Worm (Caenorhabditis elegans) whole organism, young adult: ENCODE results near the gene dod-20.

Experiments used
- B0261.1 ChIP-seq: sonication (generic microtip); optimal IDR thresholded peaks from 2 replicates; lab custom pipeline; 2016; ENCODE audit warnings: mild to moderate bottlenecking, missing genetic modification characterization, moderate library complexity, missing compliant biosample characterization
- F33H1.4 ChIP-seq: fragments of 200-800 bp; sonication (Bioruptor generic); IDR thresholded peaks from 2 replicates; pipeline ENCODE4 v1.3.6; 2022; ENCODE audit warnings: missing genetic modification reagents, missing genetic modification characterization, missing compliant biosample characterization
- F39B2.1 ChIP-seq: fragments of 200-800 bp; sonication (Bioruptor generic); IDR thresholded peaks from 2 replicates; pipeline ENCODE4 v1.3.6; 2022; ENCODE audit warnings: missing genetic modification reagents, missing genetic modification characterization, missing compliant biosample characterization
- F49E8.2 ChIP-seq: sonication (generic microtip); optimal IDR thresholded peaks from 3 replicates; lab custom pipeline; 2017; ENCODE audit warnings: missing genetic modification characterization, mild to moderate bottlenecking, missing compliant biosample characterization, antibody characterized with exemption, moderate library complexity; ENCODE audit not compliant: insufficient read depth
- F52B5.7 ChIP-seq: sonication (generic microtip); optimal IDR thresholded peaks from 2 replicates; lab custom pipeline; 2016; ENCODE audit warnings: mild to moderate bottlenecking, missing genetic modification characterization, missing compliant biosample characterization
- F57A8.1 ChIP-seq: fragments of 200-800 bp; sonication (Bioruptor generic); optimal IDR thresholded peaks from 2 replicates; lab custom pipeline; 2018; ENCODE audit warnings: mild to moderate bottlenecking, missing genetic modification characterization, moderate library complexity, missing compliant biosample characterization
- T07F8.4 ChIP-seq: sonication (generic microtip); optimal IDR thresholded peaks from 2 replicates; lab custom pipeline; 2016; ENCODE audit warnings: mild to moderate bottlenecking, missing genetic modification characterization, moderate library complexity, missing compliant biosample characterization
- T26A5.8 ChIP-seq: sonication (generic microtip); optimal IDR thresholded peaks from 2 replicates; lab custom pipeline; 2016; ENCODE audit warnings: missing genetic modification characterization, missing compliant biosample characterization
- ama-1 ChIP-seq, 3 experiments: fragments of 150-350 bp in 1 of 3; sonication (generic microtip) in 2 of 3; optimal IDR thresholded peaks; 2 replicates each; lab custom pipeline; 2014 to 2018; ENCODE audit warnings: missing biosample characterization in 2 of 3, missing genetic modification characterization in 2 of 3, missing genetic modification reagents in 2 of 3
- aptf-3 ChIP-seq: fragments of 200-800 bp; sonication (Bioruptor generic); IDR thresholded peaks from 2 replicates; pipeline ENCODE4 v1.3.6; 2022; ENCODE audit warnings: missing genetic modification characterization, missing compliant biosample characterization
- atf-7 ChIP-seq: sonication (generic microtip); optimal IDR thresholded peaks from 2 replicates; lab custom pipeline; 2017; ENCODE audit warnings: mild to moderate bottlenecking, missing genetic modification characterization, missing compliant biosample characterization
- attf-5 ChIP-seq: fragments of 200-800 bp; sonication (Bioruptor generic); optimal IDR thresholded peaks from 2 replicates; lab custom pipeline; 2018; ENCODE audit warnings: mild to moderate bottlenecking, missing genetic modification characterization, missing compliant biosample characterization
- bed-2 ChIP-seq: fragments of 200-800 bp; sonication (Bioruptor generic); IDR thresholded peaks from 2 replicates; pipeline ENCODE4 v1.3.6; 2022; ENCODE audit warnings: missing genetic modification reagents, missing genetic modification characterization, missing compliant biosample characterization
- ccch-3 ChIP-seq: fragments of 200-800 bp; sonication (Bioruptor generic); optimal IDR thresholded peaks from 2 replicates; lab custom pipeline; 2018; ENCODE audit warnings: mild to moderate bottlenecking, missing genetic modification characterization, missing compliant biosample characterization
- ceh-100 ChIP-seq: fragments of 200-800 bp; sonication (Bioruptor generic); IDR thresholded peaks from 2 replicates; pipeline ENCODE4 v1.3.6; 2022; ENCODE audit warnings: missing genetic modification reagents, missing genetic modification characterization, missing compliant biosample characterization
- ceh-79 ChIP-seq: sonication (generic microtip); optimal IDR thresholded peaks from 2 replicates; lab custom pipeline; 2017; ENCODE audit warnings: mild to moderate bottlenecking, missing genetic modification characterization, missing compliant biosample characterization
- ceh-91 ChIP-seq: fragments of 200-800 bp; sonication (Bioruptor generic); IDR thresholded peaks from 2 replicates; pipeline ENCODE4 v1.3.6; 2022; ENCODE audit warnings: missing genetic modification reagents, missing genetic modification characterization, missing compliant biosample characterization
- dox-1 ChIP-seq: fragments of 200-800 bp; sonication (Bioruptor generic); IDR thresholded peaks from 2 replicates; pipeline ENCODE4 v1.3.6; 2022; ENCODE audit warnings: missing genetic modification reagents, missing genetic modification characterization, missing compliant biosample characterization
- dpff-1 ChIP-seq: sonication (generic microtip); optimal IDR thresholded peaks from 2 replicates; lab custom pipeline; 2017; ENCODE audit warnings: mild to moderate bottlenecking, missing genetic modification characterization, missing compliant biosample characterization
- egl-18 ChIP-seq: fragments of 200-800 bp; sonication (Bioruptor generic); IDR thresholded peaks from 2 replicates; pipeline ENCODE4 v1.3.6; 2022; ENCODE audit warnings: missing genetic modification reagents, missing genetic modification characterization, missing compliant biosample characterization
- ekl-4 ChIP-seq: fragments of 200-800 bp; sonication (Bioruptor generic); IDR thresholded peaks from 2 replicates; pipeline ENCODE4 v1.3.6; 2022; ENCODE audit warnings: missing genetic modification reagents, missing genetic modification characterization, missing compliant biosample characterization
- fkh-3 ChIP-seq: sonication (generic microtip); optimal IDR thresholded peaks from 2 replicates; lab custom pipeline; 2016; ENCODE audit warnings: mild to moderate bottlenecking, missing genetic modification characterization, missing compliant biosample characterization
- him-1 ChIP-seq: sonication (generic microtip); optimal IDR thresholded peaks from 2 replicates; lab custom pipeline; 2016; ENCODE audit warnings: missing genotype, missing genetic modification reagents, missing genetic modification characterization, missing compliant biosample characterization
- hsf-1 ChIP-seq: fragments of 200-800 bp; sonication (Bioruptor generic); IDR thresholded peaks from 2 replicates; pipeline ENCODE4 v1.3.6; 2022; ENCODE audit warnings: missing genetic modification reagents, missing genetic modification characterization, missing compliant biosample characterization
- lag-1 ChIP-seq: fragments of 200-800 bp; sonication (Bioruptor generic); IDR thresholded peaks from 2 replicates; pipeline ENCODE4 v1.3.6; 2022; ENCODE audit warnings: missing genetic modification reagents, missing genetic modification characterization, missing compliant biosample characterization
- lin-35 ChIP-seq, 3 experiments: fragments of 150-350 bp in 2 of 3; sonication (generic microtip) in 1 of 3; optimal IDR thresholded peaks; 2 replicates each; lab custom pipeline; 2014 to 2018; ENCODE audit warnings: missing biosample characterization in 3 of 3, missing genetic modification characterization in 3 of 3, missing genetic modification reagents in 3 of 3
- lin-40 ChIP-seq: sonication (generic microtip); optimal IDR thresholded peaks from 2 replicates; lab custom pipeline; 2016; ENCODE audit warnings: missing genetic modification characterization, mild to moderate bottlenecking, missing compliant biosample characterization, missing genotype, missing genetic modification reagents
- lsl-1 ChIP-seq: fragments of 200-800 bp; sonication (Bioruptor generic); optimal IDR thresholded peaks from 2 replicates; lab custom pipeline; 2018; ENCODE audit warnings: mild to moderate bottlenecking, missing genetic modification characterization, moderate library complexity, missing compliant biosample characterization
- lsy-27 ChIP-seq: sonication (generic microtip); optimal IDR thresholded peaks from 2 replicates; lab custom pipeline; 2017; ENCODE audit warnings: missing genetic modification characterization, mild to moderate bottlenecking, missing compliant biosample characterization, antibody characterized with exemption, missing genotype, borderline replicate concordance; ENCODE audit not compliant: insufficient read depth
- mcd-1 ChIP-seq: fragments of 200-800 bp; sonication (Bioruptor generic); IDR thresholded peaks from 2 replicates; pipeline ENCODE4 v1.3.6; 2022; ENCODE audit warnings: missing genetic modification reagents, missing genetic modification characterization, missing compliant biosample characterization
- mel-28 ChIP-seq: sonication (generic microtip); optimal IDR thresholded peaks from 2 replicates; lab custom pipeline; 2016; ENCODE audit warnings: borderline replicate concordance, mild to moderate bottlenecking, missing genetic modification characterization, missing compliant biosample characterization
- mes-4 ChIP-seq: sonication (generic microtip); optimal IDR thresholded peaks from 2 replicates; lab custom pipeline; 2016; ENCODE audit warnings: missing genotype, missing genetic modification characterization, missing compliant biosample characterization
- mxl-1 ChIP-seq: sonication (generic microtip); optimal IDR thresholded peaks from 2 replicates; lab custom pipeline; 2016; ENCODE audit warnings: missing genetic modification characterization, missing compliant biosample characterization
- nfyb-1 ChIP-seq: fragments of 200-800 bp; sonication (Bioruptor generic); IDR thresholded peaks from 2 replicates; pipeline ENCODE4 v1.3.6; 2022; ENCODE audit warnings: missing genetic modification reagents, missing genetic modification characterization, missing compliant biosample characterization
- nhr-179 ChIP-seq: sonication (generic microtip); optimal IDR thresholded peaks from 2 replicates; lab custom pipeline; 2016; ENCODE audit warnings: mild to moderate bottlenecking, missing genetic modification characterization, missing compliant biosample characterization
- nhr-90 ChIP-seq: sonication (generic microtip); optimal IDR thresholded peaks from 2 replicates; lab custom pipeline; 2016; ENCODE audit warnings: missing genotype, mild to moderate bottlenecking, missing genetic modification characterization, missing compliant biosample characterization
- pha-4 ChIP-seq: fragments of 150-350 bp; sonication (generic microtip); optimal IDR thresholded peaks from 2 replicates; lab custom pipeline; 2014; ENCODE audit warnings: missing biosample characterization, missing genetic modification reagents, missing genetic modification characterization
- rec-8 ChIP-seq, 2 experiments: sonication (generic microtip); optimal IDR thresholded peaks; 2 replicates each; lab custom pipeline; 2016; ENCODE audit warnings: mild to moderate bottlenecking in 2 of 2, missing genetic modification characterization in 2 of 2, missing genetic modification reagents in 2 of 2, missing genotype in 2 of 2, missing biosample characterization in 1 of 2, missing compliant biosample characterization in 1 of 2, moderate library complexity in 1 of 2
- sdz-38 ChIP-seq: sonication (generic microtip); optimal IDR thresholded peaks from 2 replicates; lab custom pipeline; 2016; ENCODE audit warnings: missing genotype, missing genetic modification characterization, missing compliant biosample characterization
- snpc-1.3 ChIP-seq: sonication (generic microtip); optimal IDR thresholded peaks from 2 replicates; lab custom pipeline; 2017; ENCODE audit warnings: missing genetic modification characterization, mild to moderate bottlenecking, missing compliant biosample characterization, antibody characterized with exemption, moderate library complexity, missing genotype, missing genetic modification reagents; ENCODE audit not compliant: insufficient read depth
- sptf-2 ChIP-seq: fragments of 200-800 bp; sonication (Bioruptor generic); optimal IDR thresholded peaks from 2 replicates; lab custom pipeline; 2018; ENCODE audit warnings: mild to moderate bottlenecking, missing genetic modification characterization, missing compliant biosample characterization
- tlf-1 ChIP-seq: fragments of 200-800 bp; sonication (Bioruptor generic); optimal IDR thresholded peaks from 2 replicates; lab custom pipeline; 2018; ENCODE audit warnings: mild to moderate bottlenecking, missing genetic modification characterization, missing compliant biosample characterization
- unc-130 ChIP-seq: sonication (generic microtip); optimal IDR thresholded peaks from 2 replicates; lab custom pipeline; 2016; ENCODE audit warnings: missing genetic modification reagents, missing genetic modification characterization, missing compliant biosample characterization
- zfh-2 ChIP-seq: fragments of 200-800 bp; sonication (Bioruptor generic); conservative IDR thresholded peaks from 2 replicates; pipeline ENCODE4 v1.3.6; 2022; ENCODE audit warnings: missing genetic modification reagents, missing genetic modification characterization, missing compliant biosample characterization
- ztf-18 ChIP-seq: sonication (generic microtip); optimal IDR thresholded peaks from 2 replicates; lab custom pipeline; 2016; ENCODE audit warnings: missing genotype, mild to moderate bottlenecking, missing genetic modification characterization, missing compliant biosample characterization
- ztf-22 ChIP-seq: fragments of 200-800 bp; sonication (Bioruptor generic); optimal IDR thresholded peaks from 2 replicates; lab custom pipeline; 2018; ENCODE audit warnings: mild to moderate bottlenecking, missing genetic modification characterization, moderate library complexity, missing compliant biosample characterization
- ztf-3 ChIP-seq: fragments of 200-800 bp; sonication (Bioruptor generic); optimal IDR thresholded peaks from 2 replicates; lab custom pipeline; 2018; ENCODE audit warnings: mild to moderate bottlenecking, missing genetic modification characterization, missing compliant biosample characterization
- ztf-6 ChIP-seq: fragments of 200-800 bp; sonication (Bioruptor generic); IDR thresholded peaks from 2 replicates; pipeline ENCODE4 v1.3.6; 2022; ENCODE audit warnings: missing genetic modification reagents, missing genetic modification characterization, missing compliant biosample characterization

dod-20 gene

ce11 chrV:424140-424539, 1.9 kb downstream of the dod-20 start, which contains the start of gene B0554.5:
Gene B0554.5, plus strand, starts transcription at chrV:424440.
- TF ChIP-seq egl-18 (GFP tag; lab: Robert Waterston, UW), result no peak
- TF ChIP-seq ceh-91 (GFP tag; lab: Robert Waterston, UW), result no peak
- TF ChIP-seq ceh-79 (tag; lab: Kevin White, UChicago), result no peak
- no peak for TF ChIP-seq B0261.1 (tag; lab: Kevin White, UChicago)
- no peak for TF ChIP-seq mes-4
- no peak for TF ChIP-seq ztf-3 (GFP tag; lab: Kevin White, UChicago)
- no peak for TF ChIP-seq lin-35 (GFP tag; optimal IDR thresholded peaks at IDR 0.05; lab: Kevin White, UChicago)
- TF ChIP-seq nfyb-1 (GFP tag; lab: Robert Waterston, UW), result no peak
- no peak for TF ChIP-seq attf-5
- no peak for TF ChIP-seq lsl-1
- no peak for TF ChIP-seq hsf-1 (GFP tag; lab: Robert Waterston, UW)
- no peak for TF ChIP-seq rec-8 (tag; optimal IDR thresholded peaks at IDR 0.05; lab: Kevin White, UChicago)
- TF ChIP-seq F49E8.2 (tag; lab: Kevin White, UChicago), result no peak
- TF ChIP-seq atf-7 (tag; lab: Kevin White, UChicago), result no peak
- TF ChIP-seq T07F8.4, result no peak
- TF ChIP-seq sdz-38 (tag; lab: Kevin White, UChicago), result no peak
- no peak for TF ChIP-seq mel-28
- TF ChIP-seq lag-1, result no peak
- no peak for TF ChIP-seq T26A5.8 (tag; lab: Kevin White, UChicago)

- no peak for TF ChIP-seq zfh-2 (GFP tag; lab: Robert Waterston, UW)
- no peak for TF ChIP-seq F52B5.7
- no peak for TF ChIP-seq F33H1.4
- TF ChIP-seq dpff-1, result no peak
- TF ChIP-seq ama-1 (optimal IDR thresholded peaks at IDR 0.05; lab: Kevin White, UChicago), result no peak
- TF ChIP-seq ama-1 (GFP tag; optimal IDR thresholded peaks at IDR 0.05; lab: Kevin White, UChicago), result no peak
- no peak for TF ChIP-seq F57A8.1 (GFP tag; lab: Kevin White, UChicago)
- TF ChIP-seq mxl-1 (tag; lab: Kevin White, UChicago), result no peak
- TF ChIP-seq atf-7 (tag; lab: Kevin White, UChicago), result no peak
- TF ChIP-seq snpc-1.3 (tag; lab: Kevin White, UChicago), result no peak
- TF ChIP-seq ekl-4, result no peak
- TF ChIP-seq ztf-6 (GFP tag; lab: Robert Waterston, UW), result no peak
- no peak for TF ChIP-seq ztf-22 (GFP tag; lab: Kevin White, UChicago)
- TF ChIP-seq tlf-1 (GFP tag; lab: Kevin White, UChicago), result no peak
- TF ChIP-seq pha-4 (tag; lab: Kevin White, UChicago), result no peak
- TF ChIP-seq mes-4, result no peak
- TF ChIP-seq mcd-1 (GFP tag; lab: Robert Waterston, UW), result no peak
- no peak for TF ChIP-seq hsf-1 (GFP tag; lab: Robert Waterston, UW)
- no peak for TF ChIP-seq lin-40
- TF ChIP-seq F39B2.1 (GFP tag; lab: Robert Waterston, UW), result no peak
Measured at ce11 chrV:428844-429243, 6.6 kb downstream of the dod-20 start, which contains the start of gene B0554.4. Gene B0554.4, plus strand, starts transcription at chrV:429144.

- TF ChIP-seq fkh-3 (tag; lab: Kevin White, UChicago) (no peak), ztf-6 (GFP tag; lab: Robert Waterston, UW) (no peak), bed-2 (GFP tag; lab: Robert Waterston, UW) (no peak), him-1 (tag; lab: Kevin White, UChicago) (no peak), unc-130 (GFP tag; lab: Kevin White, UChicago) (no peak), nhr-90 (tag; lab: Kevin White, UChicago) (no peak), ztf-18 (no peak), nhr-179 (tag; lab: Kevin White, UChicago) (no peak), ceh-100 (GFP tag; lab: Robert Waterston, UW) (no peak), aptf-3 (GFP tag; lab: Robert Waterston, UW) (no peak), mcd-1 (GFP tag; lab: Robert Waterston, UW) (no peak), sptf-2 (GFP tag; lab: Kevin White, UChicago) (no peak), lsy-27 (tag; lab: Kevin White, UChicago) (no peak), ccch-3 (GFP tag; lab: Kevin White, UChicago) (no peak), dox-1 (GFP tag; lab: Robert Waterston, UW) (no peak), F57A8.1 (GFP tag; lab: Kevin White, UChicago) (no peak)
Measured at ce11 chrV:432991-433390, 10.8 kb downstream of the dod-20 start.
